Worm (Caenorhabditis elegans) whole organism, late embryonic: ENCODE results near the gene F28F8.7.

Experiments
- C38D4.7 ChIP-seq: fragments of 200-800 bp; sonication (Bioruptor generic); optimal IDR thresholded peaks from 2 replicates; lab custom pipeline; 2018; ENCODE audit warnings: mild to moderate bottlenecking, missing genetic modification characterization, moderate library complexity, missing compliant biosample characterization
- F13H6.1 ChIP-seq: sonication (generic microtip); optimal IDR thresholded peaks from 2 replicates; lab custom pipeline; 2016; ENCODE audit warnings: missing genetic modification characterization, missing compliant biosample characterization
- K02D7.2 ChIP-seq: sonication (generic microtip); optimal IDR thresholded peaks from 2 replicates; lab custom pipeline; 2017; ENCODE audit warnings: mild to moderate bottlenecking, missing genetic modification characterization, missing compliant biosample characterization
- T23F11.4 ChIP-seq: fragments of 200-800 bp; sonication (Bioruptor generic); optimal IDR thresholded peaks from 2 replicates; lab custom pipeline; 2018; ENCODE audit warnings: mild to moderate bottlenecking, missing genetic modification characterization, missing compliant biosample characterization
- ahr-1 ChIP-seq: sonication (generic microtip); optimal IDR thresholded peaks from 2 replicates; lab custom pipeline; 2016; ENCODE audit warnings: missing genetic modification characterization, missing compliant biosample characterization
- ceh-14 ChIP-seq: sonication (generic microtip); optimal IDR thresholded peaks from 2 replicates; lab custom pipeline; 2016; ENCODE audit warnings: missing genotype, missing genetic modification characterization, missing compliant biosample characterization
- ceh-18 ChIP-seq: sonication (generic microtip); optimal IDR thresholded peaks from 2 replicates; lab custom pipeline; 2016; ENCODE audit warnings: missing genetic modification characterization, missing compliant biosample characterization
- ceh-19 ChIP-seq: fragments of 200-800 bp; sonication (Bioruptor generic); optimal IDR thresholded peaks from 2 replicates; lab custom pipeline; 2018; ENCODE audit warnings: mild to moderate bottlenecking, missing genetic modification characterization, missing compliant biosample characterization
- ceh-2 ChIP-seq: sonication (generic microtip); optimal IDR thresholded peaks from 2 replicates; lab custom pipeline; 2016; ENCODE audit warnings: missing genotype, missing genetic modification characterization, missing compliant biosample characterization
- ceh-24 ChIP-seq: sonication (generic microtip); optimal IDR thresholded peaks from 2 replicates; lab custom pipeline; 2016; ENCODE audit warnings: mild to moderate bottlenecking, missing genetic modification characterization, missing compliant biosample characterization
- ceh-30 ChIP-seq: fragments of 150-350 bp; optimal IDR thresholded peaks from 2 replicates; lab custom pipeline; 2014; ENCODE audit warnings: missing biosample characterization, missing genetic modification characterization
- ceh-34 ChIP-seq: sonication (generic microtip); optimal IDR thresholded peaks from 2 replicates; lab custom pipeline; 2016; ENCODE audit warnings: mild to moderate bottlenecking, missing genetic modification characterization, missing compliant biosample characterization
- ceh-45 ChIP-seq: fragments of 200-800 bp; sonication (Bioruptor generic); IDR thresholded peaks from 2 replicates; pipeline ENCODE4 v1.3.6; 2022; ENCODE audit warnings: missing genetic modification reagents, missing genetic modification characterization, missing compliant biosample characterization
- ceh-9 ChIP-seq: sonication (generic microtip); optimal IDR thresholded peaks from 2 replicates; lab custom pipeline; 2016; ENCODE audit warnings: mild to moderate bottlenecking, missing genetic modification characterization, inconsistent platforms, missing compliant biosample characterization
- dmd-4 ChIP-seq: sonication (generic microtip); optimal IDR thresholded peaks from 2 replicates; lab custom pipeline; 2016; ENCODE audit warnings: borderline replicate concordance, missing genetic modification characterization, missing compliant biosample characterization
- dve-1 ChIP-seq: sonication (generic microtip); optimal IDR thresholded peaks from 2 replicates; lab custom pipeline; 2017; ENCODE audit warnings: antibody characterized with exemption, mild to moderate bottlenecking, missing genetic modification characterization, missing compliant biosample characterization
- elt-4 ChIP-seq: sonication (generic microtip); optimal IDR thresholded peaks from 2 replicates; lab custom pipeline; 2016; ENCODE audit warnings: missing genetic modification characterization, missing compliant biosample characterization
- fkh-10 ChIP-seq: fragments of 150-350 bp; optimal IDR thresholded peaks from 2 replicates; lab custom pipeline; 2014; ENCODE audit warnings: missing biosample characterization, missing genetic modification reagents, missing genetic modification characterization
- fkh-6 ChIP-seq: sonication (generic microtip); optimal IDR thresholded peaks from 2 replicates; lab custom pipeline; 2016; ENCODE audit warnings: missing genetic modification characterization, missing compliant biosample characterization
- gmeb-2 ChIP-seq: sonication (generic microtip); optimal IDR thresholded peaks from 2 replicates; lab custom pipeline; 2016; ENCODE audit warnings: missing genetic modification characterization, inconsistent platforms, missing compliant biosample characterization
- hlh-13 ChIP-seq: fragments of 200-800 bp; sonication (Bioruptor generic); optimal IDR thresholded peaks from 2 replicates; lab custom pipeline; 2018; ENCODE audit warnings: mild to moderate bottlenecking, missing genetic modification characterization, missing compliant biosample characterization
- hlh-15 ChIP-seq: sonication (generic microtip); optimal IDR thresholded peaks from 2 replicates; lab custom pipeline; 2016; ENCODE audit warnings: missing genetic modification characterization, missing compliant biosample characterization
- hlh-6 ChIP-seq: sonication (generic microtip); optimal IDR thresholded peaks from 2 replicates; lab custom pipeline; 2016; ENCODE audit warnings: missing genotype, missing genetic modification characterization, missing compliant biosample characterization
- hlh-8 ChIP-seq: sonication (generic microtip); optimal IDR thresholded peaks from 2 replicates; lab custom pipeline; 2016; ENCODE audit warnings: missing genotype, missing genetic modification characterization, missing compliant biosample characterization
- lin-11 ChIP-seq: fragments of 200-800 bp; sonication (Bioruptor generic); optimal IDR thresholded peaks from 2 replicates; lab custom pipeline; 2018; ENCODE audit warnings: mild to moderate bottlenecking, missing genetic modification characterization, missing compliant biosample characterization
- madf-2 ChIP-seq: sonication (generic microtip); optimal IDR thresholded peaks from 2 replicates; lab custom pipeline; 2017; ENCODE audit warnings: missing genetic modification characterization, missing compliant biosample characterization
- mec-3 ChIP-seq: sonication (generic microtip); optimal IDR thresholded peaks from 2 replicates; lab custom pipeline; 2016; ENCODE audit warnings: borderline replicate concordance, missing genetic modification characterization, missing compliant biosample characterization
- nfya-1 ChIP-seq: sonication (generic microtip); optimal IDR thresholded peaks from 2 replicates; lab custom pipeline; 2017; ENCODE audit warnings: missing genetic modification characterization, mild to moderate bottlenecking, missing compliant biosample characterization, antibody characterized with exemption, moderate library complexity
- nhr-11 ChIP-seq: fragments of 150-350 bp; optimal IDR thresholded peaks from 2 replicates; lab custom pipeline; 2014; ENCODE audit warnings: missing biosample characterization, missing genetic modification characterization
- nhr-232 ChIP-seq: sonication (generic microtip); optimal IDR thresholded peaks from 2 replicates; lab custom pipeline; 2016; ENCODE audit warnings: missing genetic modification characterization, missing compliant biosample characterization
- npax-4 ChIP-seq: sonication (generic microtip); optimal IDR thresholded peaks from 2 replicates; lab custom pipeline; 2016; ENCODE audit warnings: missing genetic modification characterization, missing compliant biosample characterization
- pag-3 ChIP-seq: sonication (generic microtip); optimal IDR thresholded peaks from 2 replicates; lab custom pipeline; 2016; ENCODE audit warnings: missing compliant biosample characterization, missing genetic modification characterization, borderline replicate concordance
- pat-9 ChIP-seq: fragments of 200-800 bp; sonication (Bioruptor generic); optimal IDR thresholded peaks from 2 replicates; lab custom pipeline; 2018; ENCODE audit warnings: mild to moderate bottlenecking, missing genetic modification characterization, moderate library complexity, missing compliant biosample characterization
- pax-1 ChIP-seq: fragments of 150-350 bp; optimal IDR thresholded peaks from 2 replicates; lab custom pipeline; 2014; ENCODE audit warnings: missing biosample characterization, missing genetic modification characterization
- pha-2 ChIP-seq: sonication (generic microtip); optimal IDR thresholded peaks from 2 replicates; lab custom pipeline; 2017; ENCODE audit warnings: mild to moderate bottlenecking, missing genetic modification characterization, missing compliant biosample characterization
- pha-4 ChIP-seq: fragments of 150-350 bp; optimal IDR thresholded peaks from 2 replicates; lab custom pipeline; 2018; ENCODE audit warnings: missing biosample characterization, missing genetic modification reagents, missing genetic modification characterization
- pqm-1 ChIP-seq: sonication (generic microtip); optimal IDR thresholded peaks from 2 replicates; lab custom pipeline; 2016; ENCODE audit warnings: missing genetic modification characterization, missing compliant biosample characterization
- pros-1 ChIP-seq: fragments of 150-350 bp; optimal IDR thresholded peaks from 2 replicates; lab custom pipeline; 2014; ENCODE audit warnings: missing biosample characterization, missing genetic modification reagents, missing genetic modification characterization
- ref-2 ChIP-seq: sonication (generic microtip); optimal IDR thresholded peaks from 2 replicates; lab custom pipeline; 2016; ENCODE audit warnings: missing genetic modification characterization, missing compliant biosample characterization
- sdc-2 ChIP-seq: sonication (generic microtip); optimal IDR thresholded peaks from 2 replicates; lab custom pipeline; 2016; ENCODE audit warnings: missing genotype, missing genetic modification characterization, missing compliant biosample characterization
- sox-2 ChIP-seq: fragments of 200-800 bp; sonication (Bioruptor generic); IDR thresholded peaks from 2 replicates; pipeline ENCODE4 v1.3.6; 2022; ENCODE audit warnings: missing genetic modification reagents, missing genetic modification characterization, missing compliant biosample characterization
- sox-4 ChIP-seq: sonication (generic microtip); optimal IDR thresholded peaks from 2 replicates; lab custom pipeline; 2017; ENCODE audit warnings: mild to moderate bottlenecking, missing genetic modification characterization, inconsistent platforms, missing compliant biosample characterization
- unc-42 ChIP-seq: sonication (generic microtip); optimal IDR thresholded peaks from 2 replicates; lab custom pipeline; 2016; ENCODE audit warnings: missing genotype, missing genetic modification characterization, missing compliant biosample characterization
- unc-55 ChIP-seq: sonication (generic microtip); optimal IDR thresholded peaks from 2 replicates; lab custom pipeline; 2017; ENCODE audit warnings: missing biosample characterization, missing genetic modification reagents, missing genetic modification characterization
- zip-5 ChIP-seq: sonication (generic microtip); optimal IDR thresholded peaks from 2 replicates; lab custom pipeline; 2016; ENCODE audit warnings: missing genetic modification characterization, missing compliant biosample characterization

Gene F28F8.7

DNA sequence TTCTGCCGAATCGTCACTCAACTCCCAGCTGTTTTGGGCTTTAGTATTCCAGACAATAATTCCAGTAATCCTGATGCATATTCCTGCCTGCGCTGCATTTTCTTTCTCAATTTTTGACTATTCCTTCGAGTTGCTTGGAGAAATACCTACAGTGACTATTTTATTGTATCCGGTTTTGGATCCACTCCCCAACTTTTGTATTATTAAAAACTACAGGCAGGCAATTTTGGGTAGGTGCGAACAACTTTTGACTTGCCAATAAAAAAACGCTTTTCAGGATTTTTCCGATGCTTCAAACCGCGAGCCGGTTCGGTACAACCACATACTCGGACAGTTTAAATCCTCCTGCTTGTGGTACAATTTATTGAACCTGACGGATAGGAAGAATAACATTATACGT, 24.1 kb upstream of the F28F8.7 start:
- TF ChIP-seq ceh-9 (tag; lab: Kevin White, UChicago) (no peak), madf-2 (tag; lab: Kevin White, UChicago) (no peak), fkh-10 (GFP tag; lab: Kevin White, UChicago) (no peak), ceh-34 (tag; lab: Kevin White, UChicago) (no peak), hlh-6 (no peak), unc-42 (tag; lab: Kevin White, UChicago) (no peak), pros-1 (no peak), pha-4 (tag; lab: Kevin White, UChicago) (no peak), npax-4 (tag; lab: Kevin White, UChicago) (no peak), ceh-45 (GFP tag; lab: Robert Waterston, UW) (no peak), sdc-2 (tag; lab: Kevin White, UChicago) (no peak), nhr-11 (tag; lab: Kevin White, UChicago) (no peak), nfya-1 (tag; lab: Kevin White, UChicago) (no peak), zip-5 (tag; lab: Kevin White, UChicago) (no peak), F13H6.1 (no peak), gmeb-2 (tag; lab: Kevin White, UChicago) (no peak), ceh-30 (tag; lab: Kevin White, UChicago) (no peak), ceh-18 (tag; lab: Kevin White, UChicago) (no peak), ahr-1 (no peak)

ce11 chrV:15612886-15613285, 22.5 kb upstream of the F28F8.7 start, which contains the start of gene str-263:
str-263 (plus strand) TSS chrV:15613186.
- TF ChIP-seq madf-2 (tag; lab: Kevin White, UChicago): no peak
- TF ChIP-seq sox-4 (tag; lab: Kevin White, UChicago): no peak
- TF ChIP-seq ceh-14 (tag; lab: Kevin White, UChicago): no peak
- TF ChIP-seq pha-4 (tag; lab: Kevin White, UChicago): no peak
- TF ChIP-seq dmd-4: no peak
- no peak for TF ChIP-seq pax-1 (tag; lab: Kevin White, UChicago)
- no peak for TF ChIP-seq ceh-2
- TF ChIP-seq mec-3 (tag; lab: Kevin White, UChicago): no peak
- TF ChIP-seq sox-2 (GFP tag; lab: Robert Waterston, UW): no peak
- no peak for TF ChIP-seq unc-42 (tag; lab: Kevin White, UChicago)
- no peak for TF ChIP-seq fkh-10 (GFP tag; lab: Kevin White, UChicago)
- TF ChIP-seq lin-11 (tag; lab: Kevin White, UChicago): no peak
- TF ChIP-seq C38D4.7 (GFP tag; lab: Kevin White, UChicago): no peak
- TF ChIP-seq ceh-19 (GFP tag; lab: Kevin White, UChicago): no peak
- TF ChIP-seq ceh-18 (tag; lab: Kevin White, UChicago): no peak
- no peak for TF ChIP-seq pqm-1
- TF ChIP-seq hlh-8 (tag; lab: Kevin White, UChicago): no peak

DNA sequence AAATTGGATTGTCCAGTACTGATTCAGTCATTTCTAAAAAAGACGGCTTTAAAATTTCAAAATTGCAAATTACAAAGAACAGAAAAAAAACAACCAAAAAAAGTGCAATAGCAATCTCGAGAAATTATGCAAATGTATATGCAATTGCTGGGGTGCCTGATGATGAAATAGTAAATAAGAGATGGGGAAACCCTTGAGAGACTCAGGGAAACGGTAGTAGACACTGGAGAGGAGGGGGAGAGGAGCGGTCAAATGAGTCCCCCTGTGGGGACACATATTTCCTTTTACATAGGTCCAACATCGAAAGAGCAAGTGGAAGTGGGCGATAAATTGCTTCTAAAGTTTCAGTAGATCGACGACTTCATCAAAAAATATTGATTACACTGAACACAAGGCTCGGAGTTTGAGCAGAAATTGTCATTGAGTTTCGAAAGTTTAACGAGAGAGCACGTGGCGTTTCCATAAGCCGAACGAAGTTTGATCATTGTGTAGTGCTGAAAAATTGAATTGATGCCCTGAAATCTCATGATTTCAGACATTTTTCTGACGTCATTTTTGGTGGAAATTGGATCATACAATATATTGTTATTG, 20.0 kb upstream of the F28F8.7 start, which contains the start of the genes fbxa-153 and str-12:
TSS of gene fbxa-153 (minus strand) at position 35 of the 591 bp plus-strand sequence.
TSS of gene str-12 (plus strand) at position 541 of the 591 bp plus-strand sequence.
- TF ChIP-seq elt-4 (tag; lab: Kevin White, UChicago) (no peak), lin-11 (tag; lab: Kevin White, UChicago) (no peak), ref-2 (tag; lab: Kevin White, UChicago) (peak; percentile 56), ceh-9 (tag; lab: Kevin White, UChicago) (no peak), pqm-1 (no peak), ceh-34 (tag; lab: Kevin White, UChicago) (peak; percentile 73), gmeb-2 (tag; lab: Kevin White, UChicago) (no peak), dve-1 (tag; lab: Kevin White, UChicago) (no peak), nhr-232 (tag; lab: Kevin White, UChicago) (no peak), pat-9 (tag; lab: Kevin White, UChicago) (no peak), unc-55 (GFP tag; lab: Kevin White, UChicago) (peak; percentile 19), unc-42 (tag; lab: Kevin White, UChicago) (peak; percentile 77), hlh-15 (tag; lab: Kevin White, UChicago) (no peak), nfya-1 (tag; lab: Kevin White, UChicago) (peak; percentile 24), ceh-19 (GFP tag; lab: Kevin White, UChicago) (no peak), ceh-18 (tag; lab: Kevin White, UChicago) (peak; percentile 5), dmd-4 (no peak), ceh-24 (no peak), sdc-2 (tag; lab: Kevin White, UChicago) (no peak), mec-3 (tag; lab: Kevin White, UChicago) (no peak), npax-4 (tag; lab: Kevin White, UChicago) (no peak), hlh-13 (GFP tag; lab: Kevin White, UChicago) (no peak), fkh-6 (tag; lab: Kevin White, UChicago) (no peak), pha-2 (tag; lab: Kevin White, UChicago) (peak; percentile 23), pag-3 (tag; lab: Kevin White, UChicago) (no peak), ceh-14 (tag; lab: Kevin White, UChicago) (peak; percentile 74), K02D7.2 (no peak), pros-1 (no peak), T23F11.4 (no peak), C38D4.7 (GFP tag; lab: Kevin White, UChicago) (no peak), ceh-30 (tag; lab: Kevin White, UChicago) (no peak)
